Worm (Caenorhabditis elegans) whole organism, L2 larva: Measurements from ENCODE around the gene col-123.
A peak's percentile ranks its signal among the peaks of the same experiment; 100 is the strongest.

Experiments used
- C34F6.9 ChIP-seq: fragments of 150-350 bp; optimal IDR thresholded peaks from 2 replicates; lab custom pipeline; 2014; ENCODE audit warnings: missing biosample characterization, missing genetic modification characterization
- F13H6.1 ChIP-seq: sonication (generic microtip); optimal IDR thresholded peaks from 2 replicates; lab custom pipeline; 2016; ENCODE audit warnings: missing genetic modification characterization, missing compliant biosample characterization
- R02D3.7 ChIP-seq: fragments of 150-350 bp; optimal IDR thresholded peaks from 2 replicates; lab custom pipeline; 2014; ENCODE audit warnings: missing biosample characterization, missing genetic modification characterization
- Y55F3AM.14 ChIP-seq: fragments of 200-800 bp; sonication (Bioruptor generic); optimal IDR thresholded peaks from 2 replicates; lab custom pipeline; 2018; ENCODE audit warnings: mild to moderate bottlenecking, missing genetic modification characterization, missing compliant biosample characterization
- ZK546.5 ChIP-seq: sonication (generic microtip); optimal IDR thresholded peaks from 2 replicates; lab custom pipeline; 2017; ENCODE audit warnings: missing biosample characterization, missing genetic modification characterization
- alr-1 ChIP-seq: fragments of 150-350 bp; optimal IDR thresholded peaks from 2 replicates; lab custom pipeline; 2014; ENCODE audit warnings: missing biosample characterization, missing genetic modification characterization
- aly-2 ChIP-seq: fragments of 150-350 bp; optimal IDR thresholded peaks from 2 replicates; lab custom pipeline; 2014; ENCODE audit warnings: missing biosample characterization, missing genetic modification characterization
- ama-1 ChIP-seq: fragments of 150-350 bp; optimal IDR thresholded peaks from 2 replicates; lab custom pipeline; 2018; ENCODE audit warnings: inconsistent platforms
- blmp-1 ChIP-seq: sonication (generic microtip); optimal IDR thresholded peaks from 2 replicates; lab custom pipeline; 2017; ENCODE audit warnings: missing genetic modification characterization, mild to moderate bottlenecking, missing compliant biosample characterization, antibody characterized with exemption, moderate library complexity; ENCODE audit not compliant: insufficient read depth
- ceh-16 ChIP-seq: fragments of 150-350 bp; optimal IDR thresholded peaks from 2 replicates; lab custom pipeline; 2014; ENCODE audit warnings: missing biosample characterization, missing genetic modification characterization
- ceh-82 ChIP-seq: fragments of 150-350 bp; optimal IDR thresholded peaks from 2 replicates; lab custom pipeline; 2014; ENCODE audit warnings: missing biosample characterization, missing genetic modification characterization
- crh-2 ChIP-seq: sonication (generic microtip); optimal IDR thresholded peaks from 2 replicates; lab custom pipeline; 2017; ENCODE audit warnings: missing biosample characterization, missing genetic modification characterization
- dmd-4 ChIP-seq: sonication (generic microtip); optimal IDR thresholded peaks from 2 replicates; lab custom pipeline; 2017; ENCODE audit warnings: missing biosample characterization, missing genetic modification characterization
- egl-27 ChIP-seq: sonication (generic microtip); optimal IDR thresholded peaks from 3 replicates; lab custom pipeline; 2017; ENCODE audit warnings: missing biosample characterization, missing genetic modification reagents, missing genetic modification characterization
- elt-1 ChIP-seq: fragments of 150-350 bp; optimal IDR thresholded peaks from 2 replicates; lab custom pipeline; 2014; ENCODE audit warnings: missing biosample characterization, missing genetic modification characterization
- elt-3 ChIP-seq: sonication (generic microtip); optimal IDR thresholded peaks from 2 replicates; lab custom pipeline; 2017; ENCODE audit warnings: missing biosample characterization, missing genetic modification characterization
- fos-1 ChIP-seq: fragments of 150-350 bp; optimal IDR thresholded peaks from 2 replicates; lab custom pipeline; 2014; ENCODE audit warnings: missing biosample characterization, missing genetic modification characterization
- gmeb-1 ChIP-seq: fragments of 150-350 bp; optimal IDR thresholded peaks from 2 replicates; lab custom pipeline; 2014; ENCODE audit warnings: missing biosample characterization, missing genetic modification characterization
- lin-11 ChIP-seq: fragments of 150-350 bp; sonication (generic microtip); optimal IDR thresholded peaks from 2 replicates; lab custom pipeline; 2014; ENCODE audit warnings: missing biosample characterization, missing genetic modification characterization, inconsistent platforms, mixed read lengths
- lin-13 ChIP-seq: fragments of 150-350 bp; optimal IDR thresholded peaks from 2 replicates; lab custom pipeline; 2014; ENCODE audit warnings: missing biosample characterization, missing genetic modification reagents, missing genetic modification characterization
- lin-39 ChIP-seq: fragments of 150-350 bp; optimal IDR thresholded peaks from 2 replicates; lab custom pipeline; 2014; ENCODE audit warnings: missing biosample characterization, missing genetic modification reagents, missing genetic modification characterization
- lsy-2 ChIP-seq, 2 experiments: fragments of 150-350 bp in 1 of 2; sonication (generic microtip) in 1 of 2; optimal IDR thresholded peaks; 2 replicates each; lab custom pipeline; 2014 to 2017; ENCODE audit warnings: missing biosample characterization in 2 of 2, missing genetic modification characterization in 2 of 2
- mab-5 ChIP-seq: fragments of 150-350 bp; optimal IDR thresholded peaks from 2 replicates; lab custom pipeline; 2014; ENCODE audit warnings: missing biosample characterization, missing genetic modification characterization
- mbf-1 ChIP-seq: sonication (generic microtip); optimal IDR thresholded peaks from 2 replicates; lab custom pipeline; 2017; ENCODE audit warnings: missing biosample characterization, missing genetic modification characterization
- mdl-1 ChIP-seq, 2 experiments: fragments of 150-350 bp in 1 of 2; sonication (generic microtip) in 1 of 2; optimal IDR thresholded peaks; 2 replicates each; lab custom pipeline; 2017; ENCODE audit warnings: missing biosample characterization in 2 of 2, missing genetic modification characterization in 2 of 2
- nhr-10 ChIP-seq: sonication (generic microtip); optimal IDR thresholded peaks from 2 replicates; lab custom pipeline; 2017; ENCODE audit warnings: missing biosample characterization, missing genetic modification characterization
- nhr-11 ChIP-seq: fragments of 150-350 bp; optimal IDR thresholded peaks from 2 replicates; lab custom pipeline; 2014; ENCODE audit warnings: missing biosample characterization, missing genetic modification characterization
- nhr-12 ChIP-seq: fragments of 150-350 bp; optimal IDR thresholded peaks from 2 replicates; lab custom pipeline; 2014; ENCODE audit warnings: missing biosample characterization, missing genetic modification characterization
- nhr-129 ChIP-seq: fragments of 150-350 bp; optimal IDR thresholded peaks from 2 replicates; lab custom pipeline; 2014; ENCODE audit warnings: missing biosample characterization, missing genetic modification characterization
- nhr-21 ChIP-seq: fragments of 150-350 bp; optimal IDR thresholded peaks from 2 replicates; lab custom pipeline; 2014; ENCODE audit warnings: missing biosample characterization, missing genetic modification characterization
- nhr-23 ChIP-seq: fragments of 150-350 bp; optimal IDR thresholded peaks from 2 replicates; lab custom pipeline; 2014; ENCODE audit warnings: missing biosample characterization, missing genetic modification reagents, missing genetic modification characterization
- nhr-237 ChIP-seq: fragments of 150-350 bp; optimal IDR thresholded peaks from 2 replicates; lab custom pipeline; 2014; ENCODE audit warnings: missing biosample characterization, missing genetic modification characterization
- nhr-25 ChIP-seq: fragments of 150-350 bp; sonication (generic microtip); optimal IDR thresholded peaks from 3 replicates; lab custom pipeline; 2014; ENCODE audit warnings: missing biosample characterization, missing genetic modification characterization
- nhr-6 ChIP-seq: fragments of 150-350 bp; optimal IDR thresholded peaks from 2 replicates; lab custom pipeline; 2014; ENCODE audit warnings: missing biosample characterization, missing genetic modification characterization
- nhr-77 ChIP-seq: fragments of 150-350 bp; optimal IDR thresholded peaks from 2 replicates; lab custom pipeline; 2014; ENCODE audit warnings: missing biosample characterization, missing genetic modification characterization
- peb-1 ChIP-seq: fragments of 150-350 bp; optimal IDR thresholded peaks from 2 replicates; lab custom pipeline; 2014; ENCODE audit warnings: missing biosample characterization, missing genetic modification characterization
- sem-4 ChIP-seq: fragments of 150-350 bp; optimal IDR thresholded peaks from 2 replicates; lab custom pipeline; 2014; ENCODE audit warnings: missing biosample characterization, missing genetic modification reagents, missing genetic modification characterization
- skn-1 ChIP-seq: sonication (generic microtip); optimal IDR thresholded peaks from 2 replicates; lab custom pipeline; 2017; ENCODE audit warnings: missing biosample characterization, missing genetic modification characterization
- sma-3 ChIP-seq: sonication (generic microtip); optimal IDR thresholded peaks from 2 replicates; lab custom pipeline; 2016; ENCODE audit warnings: missing genetic modification reagents, missing genetic modification characterization, missing compliant biosample characterization
- sma-9 ChIP-seq, 2 experiments: fragments of 150-350 bp in 1 of 2; sonication (generic microtip) in 1 of 2; optimal IDR thresholded peaks; 2 replicates each; lab custom pipeline; 2014 to 2016; ENCODE audit warnings: missing genetic modification characterization in 2 of 2, mild to moderate bottlenecking in 1 of 2, missing biosample characterization in 1 of 2, missing compliant biosample characterization in 1 of 2, missing genetic modification reagents in 1 of 2, moderate library complexity in 1 of 2
- snpc-4 ChIP-seq: fragments of 150-350 bp; optimal IDR thresholded peaks from 2 replicates; lab custom pipeline; 2014; ENCODE audit warnings: missing biosample characterization, missing genetic modification characterization
- unc-39 ChIP-seq: fragments of 150-350 bp; optimal IDR thresholded peaks from 2 replicates; lab custom pipeline; 2014; ENCODE audit warnings: missing biosample characterization, missing genetic modification characterization
- unc-55 ChIP-seq: fragments of 150-350 bp; sonication (generic microtip); optimal IDR thresholded peaks from 3 replicates; lab custom pipeline; 2014; ENCODE audit warnings: missing biosample characterization, missing genetic modification reagents, missing genetic modification characterization
- unc-62 ChIP-seq: fragments of 150-350 bp; optimal IDR thresholded peaks from 2 replicates; lab custom pipeline; 2014; ENCODE audit warnings: missing biosample characterization, missing genetic modification reagents, missing genetic modification characterization
- zag-1 ChIP-seq: fragments of 150-350 bp; optimal IDR thresholded peaks from 2 replicates; lab custom pipeline; 2014; ENCODE audit warnings: missing biosample characterization, missing genetic modification characterization
- ztf-1 ChIP-seq: fragments of 200-800 bp; sonication (Bioruptor generic); conservative IDR thresholded peaks from 2 replicates; pipeline ENCODE4 v1.3.6; 2022; ENCODE audit warnings: missing genetic modification characterization, missing compliant biosample characterization
- ztf-11 ChIP-seq: sonication (generic microtip); optimal IDR thresholded peaks from 2 replicates; lab custom pipeline; 2017; ENCODE audit warnings: missing biosample characterization, missing genetic modification characterization
- ztf-4 ChIP-seq: fragments of 150-350 bp; optimal IDR thresholded peaks from 2 replicates; lab custom pipeline; 2014; ENCODE audit warnings: missing biosample characterization, missing genetic modification characterization

The col-123 gene

ce11 chrIV:9866865-9867264 lies 45.1 kb downstream of the col-123 start:
- no peak for TF ChIP-seq elt-1 (tag; lab: Kevin White, UChicago)
- no peak for TF ChIP-seq sem-4
- TF ChIP-seq snpc-4 (tag; lab: Kevin White, UChicago): no peak
- TF ChIP-seq lin-39 (tag; lab: Kevin White, UChicago): no peak
- no peak for TF ChIP-seq lsy-2 (tag; optimal IDR thresholded peaks at IDR 0.05; lab: Kevin White, UChicago)
- TF ChIP-seq blmp-1: no peak
- no peak for TF ChIP-seq unc-39 (tag; lab: Kevin White, UChicago)
- no peak for TF ChIP-seq ama-1 (lab: Kevin White, UChicago)
- no peak for TF ChIP-seq nhr-129
- TF ChIP-seq mab-5 (tag; lab: Kevin White, UChicago): no peak
- TF ChIP-seq alr-1 (tag; lab: Kevin White, UChicago): no peak
- TF ChIP-seq nhr-237: no peak
- no peak for TF ChIP-seq lin-11
- no peak for TF ChIP-seq ceh-16 (tag; lab: Kevin White, UChicago)
- no peak for TF ChIP-seq ztf-1 (GFP tag; lab: Robert Waterston, UW)
- TF ChIP-seq Y55F3AM.14 (GFP tag; lab: Kevin White, UChicago): no peak
- TF ChIP-seq lin-13: no peak

ce11 chrIV:9867915-9868314 lies 46.2 kb downstream of the col-123 start:
- no peak for TF ChIP-seq aly-2 (tag; lab: Kevin White, UChicago)
- peak; percentile 48 for TF ChIP-seq egl-27 (tag; lab: Kevin White, UChicago)
- no peak for TF ChIP-seq nhr-11 (tag; lab: Kevin White, UChicago)
- TF ChIP-seq lsy-2 (tag; optimal IDR thresholded peaks at IDR 0.05; lab: Kevin White, UChicago): peak in 1 of 2 experiments; percentile 68
- no peak for TF ChIP-seq C34F6.9 (tag; lab: Kevin White, UChicago)
- no peak for TF ChIP-seq sem-4
- TF ChIP-seq nhr-12 (tag; lab: Kevin White, UChicago): no peak
- TF ChIP-seq F13H6.1 (tag; lab: Kevin White, UChicago): peak; percentile 33
- no peak for TF ChIP-seq nhr-237
- TF ChIP-seq ztf-1 (GFP tag; lab: Robert Waterston, UW): no peak
- peak; percentile 49 for TF ChIP-seq crh-2
- no peak for TF ChIP-seq elt-3 (tag; lab: Kevin White, UChicago)
- TF ChIP-seq mdl-1 (tag; optimal IDR thresholded peaks at IDR 0.05; lab: Kevin White, UChicago): peak in 1 of 2 experiments; percentile 77
- no peak for TF ChIP-seq ZK546.5 (tag; lab: Kevin White, UChicago)
- TF ChIP-seq ceh-82: no peak
- TF ChIP-seq ama-1 (lab: Kevin White, UChicago): no peak
- TF ChIP-seq nhr-10: no peak
- no peak for TF ChIP-seq lin-11
- no peak for TF ChIP-seq dmd-4 (tag; lab: Kevin White, UChicago)
- TF ChIP-seq peb-1: no peak
- no peak for TF ChIP-seq lin-13
- no peak for TF ChIP-seq unc-39 (tag; lab: Kevin White, UChicago)
- TF ChIP-seq nhr-77: no peak
- no peak for TF ChIP-seq alr-1 (tag; lab: Kevin White, UChicago)
- no peak for TF ChIP-seq mbf-1 (tag; lab: Kevin White, UChicago)
- no peak for TF ChIP-seq Y55F3AM.14 (GFP tag; lab: Kevin White, UChicago)
- TF ChIP-seq fos-1: peak; percentile 42
- TF ChIP-seq unc-62 (GFP tag; lab: Kevin White, UChicago): no peak
- no peak for TF ChIP-seq nhr-23 (tag; lab: Kevin White, UChicago)
- peak; percentile 52 for TF ChIP-seq nhr-6
- TF ChIP-seq skn-1 (tag; lab: Kevin White, UChicago): no peak
- TF ChIP-seq unc-55 (GFP tag; lab: Kevin White, UChicago): no peak
- TF ChIP-seq gmeb-1 (tag; lab: Kevin White, UChicago): peak; percentile 59
- no peak for TF ChIP-seq snpc-4 (tag; lab: Kevin White, UChicago)
- TF ChIP-seq sma-3 (GFP tag; lab: Kevin White, UChicago): peak; percentile 96
- TF ChIP-seq zag-1 (tag; lab: Kevin White, UChicago): no peak
- no peak for TF ChIP-seq lin-39 (tag; lab: Kevin White, UChicago)
- no peak for TF ChIP-seq ceh-16 (tag; lab: Kevin White, UChicago)
- peak; percentile 18 for TF ChIP-seq ztf-4
- TF ChIP-seq sma-9 (GFP tag; optimal IDR thresholded peaks at IDR 0.05; lab: Kevin White, UChicago): peak; percentile 98
- no peak for TF ChIP-seq sma-9 (tag; optimal IDR thresholded peaks at IDR 0.05; lab: Kevin White, UChicago)
- TF ChIP-seq ztf-11 (tag; lab: Kevin White, UChicago): no peak
- no peak for TF ChIP-seq elt-1 (tag; lab: Kevin White, UChicago)
- TF ChIP-seq nhr-21 (tag; lab: Kevin White, UChicago): peak; percentile 99
- peak; percentile 91 for TF ChIP-seq blmp-1
- TF ChIP-seq nhr-129: peak; percentile 63
- no peak for TF ChIP-seq mab-5 (tag; lab: Kevin White, UChicago)
- TF ChIP-seq R02D3.7 (tag; lab: Kevin White, UChicago): no peak
- TF ChIP-seq nhr-25 (tag; lab: Kevin White, UChicago): peak; percentile 97
